Worm (Caenorhabditis elegans) whole organism, early embryonic: ENCODE data around the gene F49C12.11.
"Not testable (repeated sequence)": the region's sequence is repeated elsewhere in the genome, so short reads cannot be mapped to it uniquely, and the experiment has no call there.

ENCODE experiments used
- B0310.2 ChIP-seq: sonication (generic microtip); optimal IDR thresholded peaks from 2 replicates; lab custom pipeline; 2016; ENCODE audit warnings: mild to moderate bottlenecking, missing genetic modification characterization, missing compliant biosample characterization
- F13C5.2 ChIP-seq: sonication (generic microtip); optimal IDR thresholded peaks from 2 replicates; lab custom pipeline; 2017; ENCODE audit warnings: mild to moderate bottlenecking, missing genetic modification characterization, inconsistent platforms, missing compliant biosample characterization
- aly-1 ChIP-seq: sonication (generic microtip); optimal IDR thresholded peaks from 2 replicates; lab custom pipeline; 2016; ENCODE audit warnings: missing genetic modification characterization, missing compliant biosample characterization
- ama-1 ChIP-seq: fragments of 150-350 bp; optimal IDR thresholded peaks from 2 replicates; lab custom pipeline; 2014
- ceh-13 ChIP-seq: fragments of 200-800 bp; sonication (Bioruptor generic); optimal IDR thresholded peaks from 2 replicates; lab custom pipeline; 2018; ENCODE audit warnings: mild to moderate bottlenecking, missing genetic modification characterization, missing compliant biosample characterization
- ceh-36 ChIP-seq: sonication (generic microtip); optimal IDR thresholded peaks from 2 replicates; lab custom pipeline; 2016; ENCODE audit warnings: missing genetic modification characterization, inconsistent platforms, missing compliant biosample characterization
- ets-7 ChIP-seq: sonication (generic microtip); optimal IDR thresholded peaks from 2 replicates; lab custom pipeline; 2016; ENCODE audit warnings: missing genotype, missing genetic modification characterization, missing compliant biosample characterization
- flt-1 ChIP-seq: fragments of 200-800 bp; sonication (Bioruptor generic); IDR thresholded peaks from 2 replicates; pipeline ENCODE4 v1.3.6; 2022; ENCODE audit warnings: missing genetic modification characterization, missing compliant biosample characterization
- hmbx-1 ChIP-seq: sonication (generic microtip); optimal IDR thresholded peaks from 2 replicates; lab custom pipeline; 2016; ENCODE audit warnings: mild to moderate bottlenecking, missing genetic modification characterization, missing compliant biosample characterization
- hmg-4 ChIP-seq: fragments of 200-800 bp; sonication (Bioruptor generic); optimal IDR thresholded peaks from 2 replicates; lab custom pipeline; 2018; ENCODE audit warnings: mild to moderate bottlenecking, missing genetic modification characterization, missing compliant biosample characterization
- hnd-1 ChIP-seq: sonication (generic microtip); optimal IDR thresholded peaks from 2 replicates; lab custom pipeline; 2016; ENCODE audit warnings: missing genetic modification characterization, missing compliant biosample characterization
- pes-1 ChIP-seq: fragments of 200-800 bp; sonication (Bioruptor generic); IDR thresholded peaks from 2 replicates; pipeline ENCODE4 v1.3.6; 2022; ENCODE audit warnings: missing genetic modification reagents, missing genetic modification characterization, missing compliant biosample characterization
- scrt-1 ChIP-seq: fragments of 200-800 bp; sonication (Bioruptor generic); IDR thresholded peaks from 2 replicates; pipeline ENCODE4 v1.3.6; 2022; ENCODE audit warnings: missing genetic modification characterization, missing compliant biosample characterization
- sea-1 ChIP-seq: fragments of 200-800 bp; sonication (Bioruptor generic); conservative IDR thresholded peaks from 2 replicates; pipeline ENCODE4 v1.3.6; 2022; ENCODE audit warnings: missing genetic modification characterization, missing compliant biosample characterization
- tbx-11 ChIP-seq: fragments of 200-800 bp; sonication (Bioruptor generic); IDR thresholded peaks from 2 replicates; pipeline ENCODE4 v1.3.6; 2022; ENCODE audit warnings: missing genetic modification characterization, missing compliant biosample characterization
- tbx-37 ChIP-seq: fragments of 200-800 bp; sonication (Bioruptor generic); conservative IDR thresholded peaks from 2 replicates; pipeline ENCODE4 v1.3.6; 2022; ENCODE audit warnings: missing genetic modification reagents, missing genetic modification characterization, missing compliant biosample characterization
- tra-4 ChIP-seq: sonication (generic microtip); optimal IDR thresholded peaks from 2 replicates; lab custom pipeline; 2017; ENCODE audit warnings: missing genetic modification characterization, missing compliant biosample characterization

Gene F49C12.11

ce11 chrIV:9319080-9319479 lies at the start of gene F49C12.11, which contains the start of gene nemt-1:
Gene F49C12.11 (plus strand): TSS chrIV:9319380.
Gene nemt-1 (minus strand): TSS chrIV:9319439.
- TF ChIP-seq F13C5.2 (no peak), tbx-11 (GFP tag; lab: Robert Waterston, UW) (no peak), ceh-36 (no peak), ets-7 (tag; lab: Kevin White, UChicago) (no peak), ceh-13 (GFP tag; lab: Kevin White, UChicago) (no peak), aly-1 (no peak), B0310.2 (tag; lab: Kevin White, UChicago) (no peak), hnd-1 (tag; lab: Kevin White, UChicago) (no peak), scrt-1 (GFP tag; lab: Robert Waterston, UW) (no peak), pes-1 (no peak), flt-1 (no peak)

- TF ChIP-seq scrt-1 (GFP tag; lab: Robert Waterston, UW): no peak
- no peak for TF ChIP-seq F13C5.2
- no peak for TF ChIP-seq tbx-37 (GFP tag; lab: Robert Waterston, UW)
- TF ChIP-seq B0310.2 (tag; lab: Kevin White, UChicago): no peak
- no peak for TF ChIP-seq aly-1
- TF ChIP-seq sea-1 (GFP tag; lab: Robert Waterston, UW): no peak
- TF ChIP-seq tra-4 (tag; lab: Kevin White, UChicago): no peak
- TF ChIP-seq pes-1: no peak
- no peak for TF ChIP-seq hnd-1 (tag; lab: Kevin White, UChicago)
- no peak for TF ChIP-seq hmg-4 (GFP tag; lab: Kevin White, UChicago)
- TF ChIP-seq hmbx-1: no peak
- no peak for TF ChIP-seq ceh-13 (GFP tag; lab: Kevin White, UChicago)
- TF ChIP-seq flt-1: no peak
- TF ChIP-seq tbx-11 (GFP tag; lab: Robert Waterston, UW): no peak
- TF ChIP-seq ets-7 (tag; lab: Kevin White, UChicago): no peak
Observed at ce11 chrIV:9269796-9270195, 49.4 kb upstream of the F49C12.11 start, which contains the start of gene flh-3. Gene flh-3 (plus strand): TSS chrIV:9270096.

- TF ChIP-seq aly-1 (no peak), B0310.2 (tag; lab: Kevin White, UChicago) (no peak), F13C5.2 (no peak), tbx-37 (GFP tag; lab: Robert Waterston, UW) (no peak), pes-1 (no peak), scrt-1 (GFP tag; lab: Robert Waterston, UW) (no peak), ceh-13 (GFP tag; lab: Kevin White, UChicago) (no peak), tra-4 (tag; lab: Kevin White, UChicago) (no peak), sea-1 (GFP tag; lab: Robert Waterston, UW) (no peak), tbx-11 (GFP tag; lab: Robert Waterston, UW) (no peak), ets-7 (tag; lab: Kevin White, UChicago) (no peak), hnd-1 (tag; lab: Kevin White, UChicago) (no peak), hmbx-1 (no peak), ceh-36 (no peak), ama-1 (lab: Kevin White, UChicago) (no peak), hmg-4 (GFP tag; lab: Kevin White, UChicago) (no peak), flt-1 (no peak)
Observed at ce11 chrIV:9274008-9274529, 45.1 kb upstream of the F49C12.11 start, which contains the start of gene nmy-3. Gene nmy-3 (plus strand): TSS chrIV:9274479.

ce11 chrIV:9286305-9286704 lies 32.9 kb upstream of the F49C12.11 start, which contains the start of gene nhr-267:
Gene nhr-267 (minus strand): TSS chrIV:9286405.
- TF ChIP-seq ama-1 (lab: Kevin White, UChicago); ceh-13 (GFP tag; lab: Kevin White, UChicago); hmg-4 (GFP tag; lab: Kevin White, UChicago): not testable (repeated sequence)

- no peak for TF ChIP-seq aly-1
- no peak for TF ChIP-seq pes-1
- TF ChIP-seq ceh-13 (GFP tag; lab: Kevin White, UChicago): no peak
- TF ChIP-seq tra-4 (tag; lab: Kevin White, UChicago): no peak
- TF ChIP-seq hmg-4 (GFP tag; lab: Kevin White, UChicago): no peak
- no peak for TF ChIP-seq hmbx-1
- no peak for TF ChIP-seq ama-1 (lab: Kevin White, UChicago)
- no peak for TF ChIP-seq ets-7 (tag; lab: Kevin White, UChicago)
Observed at ce11 chrIV:9289635-9290034, 29.5 kb upstream of the F49C12.11 start.

ce11 chrIV:9293825-9294224 lies 25.4 kb upstream of the F49C12.11 start, which contains the start of gene nhr-264:
Gene nhr-264 (minus strand): TSS chrIV:9293925.
- TF ChIP-seq ceh-36; hmg-4 (GFP tag; lab: Kevin White, UChicago); F13C5.2: not testable (repeated sequence)

ce11 chrIV:9296285-9296684 lies 22.9 kb upstream of the F49C12.11 start, which contains the start of gene F49C12.1:
Gene F49C12.1 (minus strand): TSS chrIV:9296354.
- TF ChIP-seq hmg-4 (GFP tag; lab: Kevin White, UChicago) (no peak), ama-1 (lab: Kevin White, UChicago) (no peak), ceh-36 (no peak), aly-1 (no peak)

ce11 chrIV:9299145-9299544 lies 20.0 kb upstream of the F49C12.11 start, which contains the start of gene F49C12.2:
Gene F49C12.2 (minus strand): TSS chrIV:9299245.
- TF ChIP-seq tbx-11 (GFP tag; lab: Robert Waterston, UW) (no peak), ceh-13 (GFP tag; lab: Kevin White, UChicago) (no peak), tra-4 (tag; lab: Kevin White, UChicago) (no peak), hmg-4 (GFP tag; lab: Kevin White, UChicago) (no peak), hnd-1 (tag; lab: Kevin White, UChicago) (no peak), B0310.2 (tag; lab: Kevin White, UChicago) (no peak), pes-1 (no peak), sea-1 (GFP tag; lab: Robert Waterston, UW) (no peak)
